Fruit fly (Drosophila melanogaster) whole organism, embryonic: Measurements from ENCODE around the gene tbrd-1.

Source experiments
- C15 ChIP-seq: fragments of 200-800 bp; sonication (Bioruptor generic); IDR thresholded peaks from 3 replicates; pipeline ENCODE4 v1.3.6; 2022; ENCODE audit warnings: missing biosample characterization, missing genetic modification characterization
- CG10979 ChIP-seq: fragments of 200-800 bp; sonication (Bioruptor generic); optimal IDR thresholded peaks from 2 replicates; lab custom pipeline; 2018; ENCODE audit warnings: missing biosample characterization, mild to moderate bottlenecking, missing genetic modification characterization, moderate library complexity
- CG11723 ChIP-seq: fragments of 200-800 bp; sonication (Bioruptor generic); optimal IDR thresholded peaks from 2 replicates; lab custom pipeline; 2017; ENCODE audit warnings: missing biosample characterization, mild to moderate bottlenecking, missing genetic modification characterization
- CG12104 ChIP-seq: fragments of 200-800 bp; sonication (Bioruptor generic); optimal IDR thresholded peaks from 3 replicates; lab custom pipeline; 2016; ENCODE audit warnings: missing biosample characterization, missing genetic modification characterization
- CG12219 ChIP-seq: fragments of 200-800 bp; sonication (Bioruptor generic); optimal IDR thresholded peaks from 3 replicates; lab custom pipeline; 2018; ENCODE audit warnings: missing biosample characterization, mild to moderate bottlenecking, missing genetic modification characterization
- CG12299 ChIP-seq: fragments of 200-800 bp; sonication (Bioruptor generic); optimal IDR thresholded peaks from 2 replicates; lab custom pipeline; 2018; ENCODE audit warnings: missing biosample characterization, mild to moderate bottlenecking, missing genetic modification characterization
- CG1647 ChIP-seq: fragments of 200-800 bp; sonication (Bioruptor generic); optimal IDR thresholded peaks from 3 replicates; lab custom pipeline; 2016; ENCODE audit warnings: missing biosample characterization, missing genetic modification characterization
- CG16779 ChIP-seq: fragments of 200-800 bp; sonication (Bioruptor generic); IDR thresholded peaks from 2 replicates; pipeline ENCODE4 v1.3.6; 2022; ENCODE audit warnings: missing biosample characterization, missing genetic modification characterization
- CG16813 ChIP-seq: fragments of 200-800 bp; sonication (Bioruptor generic); IDR thresholded peaks from 3 replicates; pipeline ENCODE4 v1.3.6; 2022; ENCODE audit warnings: missing biosample characterization, missing genetic modification characterization; ENCODE audit not compliant: partially characterized antibody
- CG17829 ChIP-seq: fragments of 200-800 bp; optimal IDR thresholded peaks from 2 replicates; lab custom pipeline; 2019; ENCODE audit warnings: missing biosample characterization, mild to moderate bottlenecking, missing genetic modification characterization, moderate library complexity
- CG17912 ChIP-seq: fragments of 200-800 bp; sonication (Bioruptor generic); optimal IDR thresholded peaks from 2 replicates; lab custom pipeline; 2018; ENCODE audit warnings: missing biosample characterization, mild to moderate bottlenecking, missing genetic modification characterization
- CG18262 ChIP-seq: fragments of 200-800 bp; optimal IDR thresholded peaks from 3 replicates; lab custom pipeline; 2019; ENCODE audit warnings: missing biosample characterization, mild to moderate bottlenecking, missing genetic modification characterization, moderate library complexity
- CG18764 ChIP-seq: fragments of 200-800 bp; sonication (Bioruptor generic); optimal IDR thresholded peaks from 3 replicates; lab custom pipeline; 2016; ENCODE audit warnings: missing biosample characterization, missing genetic modification characterization
- CG30431 ChIP-seq: fragments of 200-800 bp; sonication (Bioruptor generic); optimal IDR thresholded peaks from 2 replicates; lab custom pipeline; 2017; ENCODE audit warnings: missing biosample characterization, missing genetic modification characterization
- CG3163 ChIP-seq: fragments of 200-800 bp; sonication (Bioruptor generic); optimal IDR thresholded peaks from 3 replicates; lab custom pipeline; 2016; ENCODE audit warnings: missing biosample characterization, missing genetic modification characterization
- CG32532 ChIP-seq: fragments of 200-800 bp; sonication (Bioruptor generic); IDR thresholded peaks from 2 replicates; pipeline ENCODE4 v1.3.6; 2022; ENCODE audit warnings: missing biosample characterization, missing genetic modification characterization
- CG32767 ChIP-seq: fragments of 200-800 bp; sonication (Bioruptor generic); IDR thresholded peaks from 2 replicates; pipeline ENCODE4 v1.3.6; 2022; ENCODE audit warnings: missing biosample characterization, missing genetic modification characterization
- CG4617 ChIP-seq: fragments of 200-800 bp; sonication (Bioruptor generic); optimal IDR thresholded peaks from 3 replicates; lab custom pipeline; 2016; ENCODE audit warnings: missing biosample characterization, missing genetic modification characterization, borderline replicate concordance
- CG5180 ChIP-seq: fragments of 200-800 bp; sonication (Bioruptor generic); optimal IDR thresholded peaks from 3 replicates; lab custom pipeline; 2017; ENCODE audit warnings: missing biosample characterization, missing genetic modification characterization, mild to moderate bottlenecking, moderate library complexity, missing genetic modification reagents
- CG6683 ChIP-seq: fragments of 200-800 bp; sonication (Bioruptor generic); optimal IDR thresholded peaks from 2 replicates; lab custom pipeline; 2017; ENCODE audit warnings: missing biosample characterization, mild to moderate bottlenecking, missing genetic modification characterization, missing genetic modification reagents
- CTCF ChIP-seq: fragments of 200-800 bp; sonication (Bioruptor generic); optimal IDR thresholded peaks from 2 replicates; lab custom pipeline; 2017; ENCODE audit warnings: missing biosample characterization, mild to moderate bottlenecking, missing genetic modification characterization, moderate library complexity
- Deaf1 ChIP-seq: fragments of 200-800 bp; optimal IDR thresholded peaks from 3 replicates; lab custom pipeline; 2019; ENCODE audit warnings: missing biosample characterization, mild to moderate bottlenecking, missing genetic modification characterization, moderate library complexity
- Doc2 ChIP-seq: fragments of 200-800 bp; sonication (Bioruptor generic); IDR thresholded peaks from 2 replicates; pipeline ENCODE4 v1.3.6; 2022; ENCODE audit warnings: missing biosample characterization, missing genetic modification characterization
- HmgZ ChIP-seq: fragments of 200-800 bp; sonication (Bioruptor generic); optimal IDR thresholded peaks from 2 replicates; lab custom pipeline; 2018; ENCODE audit warnings: missing biosample characterization, mild to moderate bottlenecking, missing genetic modification characterization
- Hmx ChIP-seq: fragments of 200-800 bp; sonication (Bioruptor generic); optimal IDR thresholded peaks from 2 replicates; lab custom pipeline; 2016; ENCODE audit warnings: missing biosample characterization, missing genetic modification characterization
- Hr78 ChIP-seq, 2 experiments: fragments of 200-800 bp in 1 of 2; fragments of >200 bp in 1 of 2; sonication (Bioruptor generic) in 1 of 2; optimal IDR thresholded peaks; 2 replicates each; lab custom pipeline; 2017 to 2019; ENCODE audit warnings: missing biosample characterization in 2 of 2, missing genetic modification characterization in 2 of 2, mild to moderate bottlenecking in 1 of 2, moderate library complexity in 1 of 2
- Kr ChIP-seq: fragments of 200-800 bp; sonication (Bioruptor generic); optimal IDR thresholded peaks from 2 replicates; lab custom pipeline; 2017; ENCODE audit warnings: missing biosample characterization, mild to moderate bottlenecking, missing genetic modification characterization
- Lim3 ChIP-seq: fragments of 200-800 bp; sonication (Bioruptor generic); IDR thresholded peaks from 2 replicates; pipeline ENCODE4 v1.3.6; 2022; ENCODE audit warnings: missing biosample characterization, missing genetic modification characterization
- Oaz ChIP-seq: fragments of 200-800 bp; sonication (Bioruptor generic); IDR thresholded peaks from 2 replicates; pipeline ENCODE4 v1.3.6; 2022; ENCODE audit warnings: missing biosample characterization, missing genetic modification characterization
- Scr ChIP-seq: fragments of 200-800 bp; sonication (Bioruptor generic); IDR thresholded peaks from 2 replicates; pipeline ENCODE4 v1.3.6; 2022; ENCODE audit warnings: missing biosample characterization, missing genetic modification characterization; ENCODE audit not compliant: partially characterized antibody
- Stat92E ChIP-seq, 3 experiments: fragments of >200 bp in 2 of 3; fragments of 200-800 bp in 1 of 3; sonication (Bioruptor generic) in 1 of 3; optimal IDR thresholded peaks; 2 replicates each; lab custom pipeline; 2017 to 2019; ENCODE audit warnings: missing biosample characterization in 3 of 3, missing genetic modification characterization in 3 of 3, mild to moderate bottlenecking in 1 of 3, moderate library complexity in 1 of 3
- Tbp ChIP-seq: fragments of >200 bp; optimal IDR thresholded peaks from 2 replicates; lab custom pipeline; 2018; ENCODE audit warnings: missing biosample characterization, missing genetic modification characterization
- az2 ChIP-seq: fragments of 200-800 bp; sonication (Bioruptor generic); optimal IDR thresholded peaks from 3 replicates; lab custom pipeline; 2016; ENCODE audit warnings: missing biosample characterization, missing genetic modification characterization
- chif ChIP-seq, 2 experiments: fragments of 200-800 bp; sonication (Bioruptor generic); optimal IDR thresholded peaks; 3 replicates each; lab custom pipeline; 2016; ENCODE audit warnings: missing biosample characterization in 2 of 2, missing genetic modification characterization in 2 of 2
- corto ChIP-seq: fragments of 200-800 bp; sonication (Bioruptor generic); optimal IDR thresholded peaks from 2 replicates; lab custom pipeline; 2016; ENCODE audit warnings: missing biosample characterization, mild to moderate bottlenecking, missing genetic modification characterization, moderate library complexity
- croc ChIP-seq: fragments of 200-800 bp; sonication (Bioruptor generic); conservative IDR thresholded peaks from 3 replicates; pipeline ENCODE4 v1.3.6; 2022; ENCODE audit warnings: missing biosample characterization, missing genetic modification characterization
- crp ChIP-seq, 2 experiments: fragments of 200-800 bp; sonication (Bioruptor generic); optimal IDR thresholded peaks; 2 replicates in 1 of 2; 3 replicates in 1 of 2; lab custom pipeline; 2017; ENCODE audit warnings: missing biosample characterization in 2 of 2, missing genetic modification characterization in 2 of 2, mild to moderate bottlenecking in 1 of 2, moderate library complexity in 1 of 2
- dan ChIP-seq: fragments of 200-800 bp; sonication (Bioruptor generic); IDR thresholded peaks from 2 replicates; pipeline ENCODE4 v1.3.6; 2022; ENCODE audit warnings: missing biosample characterization, missing genetic modification characterization
- dpn ChIP-seq, 2 experiments: fragments of 200-800 bp; sonication (Bioruptor generic); optimal IDR thresholded peaks; 3 replicates each; lab custom pipeline; 2016; ENCODE audit warnings: missing biosample characterization in 2 of 2, missing genetic modification characterization in 2 of 2
- dysf ChIP-seq: fragments of 200-800 bp; sonication (Bioruptor generic); IDR thresholded peaks from 3 replicates; pipeline ENCODE4 v1.3.6; 2022; ENCODE audit warnings: missing biosample characterization, missing genetic modification characterization
- exex ChIP-seq: fragments of 200-800 bp; sonication (Bioruptor generic); optimal IDR thresholded peaks from 4 replicates; lab custom pipeline; 2018; ENCODE audit warnings: missing biosample characterization, mild to moderate bottlenecking, missing genetic modification characterization, moderate library complexity
- gfzf ChIP-seq: fragments of 200-800 bp; sonication (Bioruptor generic); optimal IDR thresholded peaks from 2 replicates; lab custom pipeline; 2016; ENCODE audit warnings: missing biosample characterization, mild to moderate bottlenecking, missing genetic modification characterization, moderate library complexity
- jigr1 ChIP-seq: fragments of 200-800 bp; sonication (Bioruptor generic); IDR thresholded peaks from 3 replicates; pipeline ENCODE4 v1.3.6; 2022; ENCODE audit warnings: missing biosample characterization, missing genetic modification characterization
- maf-S ChIP-seq: fragments of 200-800 bp; sonication (Bioruptor generic); optimal IDR thresholded peaks from 2 replicates; lab custom pipeline; 2016; ENCODE audit warnings: missing biosample characterization, missing genetic modification characterization
- pnt ChIP-seq: fragments of 200-800 bp; sonication (Bioruptor generic); optimal IDR thresholded peaks from 3 replicates; lab custom pipeline; 2016; ENCODE audit warnings: missing biosample characterization, missing genetic modification characterization
- salm ChIP-seq: fragments of 200-800 bp; sonication (Bioruptor generic); optimal IDR thresholded peaks from 2 replicates; lab custom pipeline; 2018; ENCODE audit warnings: missing biosample characterization, mild to moderate bottlenecking, missing genetic modification characterization
- slbo ChIP-seq: fragments of 200-800 bp; sonication (Bioruptor generic); IDR thresholded peaks from 2 replicates; pipeline ENCODE4 v1.3.6; 2022; ENCODE audit warnings: missing biosample characterization, missing genetic modification characterization
- unpg ChIP-seq: fragments of 200-800 bp; sonication (Bioruptor generic); optimal IDR thresholded peaks from 3 replicates; lab custom pipeline; 2018; ENCODE audit warnings: missing biosample characterization, mild to moderate bottlenecking, missing genetic modification characterization, moderate library complexity
- wdn ChIP-seq: fragments of 200-800 bp; sonication (Bioruptor generic); IDR thresholded peaks from 2 replicates; pipeline ENCODE4 v1.3.6; 2022; ENCODE audit warnings: missing biosample characterization, missing genetic modification characterization

tbrd-1 gene

DNA sequence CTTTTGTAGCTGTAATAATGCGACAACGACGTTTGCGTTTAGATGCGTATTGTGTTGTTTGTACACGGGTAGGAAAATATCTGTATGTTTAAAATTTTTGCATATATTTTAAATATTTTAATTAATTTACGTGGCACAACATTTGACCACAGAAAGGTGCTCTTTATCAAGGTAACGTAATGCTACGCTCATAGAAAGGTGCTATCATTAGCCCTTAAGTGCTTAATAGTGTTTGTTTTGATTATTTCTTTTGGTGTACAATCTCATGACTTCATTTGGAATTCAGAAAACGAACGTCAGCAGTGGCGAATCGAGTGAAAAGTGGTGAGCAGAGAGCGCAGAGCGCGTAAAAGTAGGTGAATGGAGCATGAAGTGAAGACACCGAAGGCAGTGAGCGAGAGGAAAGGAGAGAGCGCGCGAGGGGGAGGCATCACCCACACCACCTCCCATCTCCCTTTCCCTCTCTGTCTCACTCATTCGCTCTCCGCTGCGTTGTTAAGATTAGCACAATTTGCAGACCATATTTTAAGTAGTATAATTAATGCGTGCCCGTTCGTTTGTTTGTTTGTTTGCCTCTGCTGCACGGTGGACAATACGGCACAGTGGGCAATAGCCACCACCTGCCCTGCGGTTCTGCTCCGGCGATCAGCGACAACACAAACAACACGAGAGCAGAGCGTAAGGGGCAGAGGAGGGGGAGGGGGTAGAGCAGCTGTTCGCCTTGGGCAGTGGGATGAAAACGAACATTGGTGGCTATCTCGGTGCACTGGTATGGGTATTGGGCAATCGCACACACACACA is 28.5 kb upstream of the tbrd-1 start (continued):
- no peak for TF ChIP-seq dan (GFP tag; lab: Robert Waterston, UW)
- TF ChIP-seq jigr1 = no peak
- no peak for TF ChIP-seq CG16813 (GFP tag; lab: Robert Waterston, UW)
- no peak for TF ChIP-seq CG18764 (GFP tag; lab: Kevin White, UChicago)
- peak in 1 of 2 experiments; percentile 79 for TF ChIP-seq crp (GFP tag; optimal IDR thresholded peaks at IDR 0.05; lab: Kevin White, UChicago)
- no peak for TF ChIP-seq Lim3 (GFP tag; lab: Robert Waterston, UW)
- TF ChIP-seq gfzf (GFP tag; lab: Kevin White, UChicago) = no peak
- TF ChIP-seq CTCF (GFP tag; lab: Kevin White, UChicago) = no peak
- no peak for TF ChIP-seq CG12219 (GFP tag; lab: Kevin White, UChicago)
- no peak for TF ChIP-seq Stat92E (GFP tag; optimal IDR thresholded peaks at IDR 0.05; lab: Kevin White, UChicago)
- no peak for TF ChIP-seq CG6683 (GFP tag; lab: Kevin White, UChicago)
- no peak for TF ChIP-seq Tbp (GFP tag; lab: Kevin White, UChicago)
- TF ChIP-seq HmgZ (tag; lab: Kevin White, UChicago) = peak; percentile 53
- TF ChIP-seq CG1647 (GFP tag; lab: Kevin White, UChicago) = no peak
- TF ChIP-seq maf-S (GFP tag; lab: Kevin White, UChicago) = no peak
- TF ChIP-seq Kr (GFP tag; lab: Kevin White, UChicago) = peak; percentile 56
- peak; percentile 5 for TF ChIP-seq CG12104 (GFP tag; lab: Kevin White, UChicago)
- TF ChIP-seq CG3163 (GFP tag; lab: Kevin White, UChicago) = no peak
- peak; percentile 27 for TF ChIP-seq CG10979 (tag; lab: Kevin White, UChicago)
- TF ChIP-seq Doc2 (GFP tag; lab: Robert Waterston, UW) = no peak
- peak in 1 of 2 experiments; percentile 26 for TF ChIP-seq dpn (GFP tag; optimal IDR thresholded peaks at IDR 0.05; lab: Kevin White, UChicago)
- peak; percentile 38; the same call in 1 of the 2 replicates for TF ChIP-seq Oaz (GFP tag; lab: Robert Waterston, UW)
- TF ChIP-seq CG11723 (GFP tag; lab: Kevin White, UChicago) = no peak
- TF ChIP-seq CG17912 = no peak
- TF ChIP-seq CG18262 (tag; lab: Kevin White, UChicago) = peak; percentile 26
- no peak for TF ChIP-seq CG12299 (tag; lab: Kevin White, UChicago)
- TF ChIP-seq CG4617 = no peak
- TF ChIP-seq CG5180 (GFP tag; lab: Kevin White, UChicago) = peak; percentile 18
- TF ChIP-seq corto (GFP tag; lab: Kevin White, UChicago) = no peak
- no peak for TF ChIP-seq chif (GFP tag; optimal IDR thresholded peaks at IDR 0.05; lab: Kevin White, UChicago)
- no peak for TF ChIP-seq salm (tag; lab: Kevin White, UChicago)
- TF ChIP-seq CG32767 = peak; percentile 23; the same call in 1 of the 2 replicates
- TF ChIP-seq Hmx = no peak
- no peak for TF ChIP-seq pnt
- no peak for TF ChIP-seq CG16779 (GFP tag; lab: Robert Waterston, UW)
- no peak for TF ChIP-seq croc
- peak in 1 of 2 experiments; percentile 6 for TF ChIP-seq Hr78 (GFP tag; optimal IDR thresholded peaks at IDR 0.05; lab: Kevin White, UChicago)
- TF ChIP-seq CG17829 = no peak
- TF ChIP-seq wdn (GFP tag; lab: Robert Waterston, UW) = 0 out of 2 replicates have a peak, but pooled peaks have one; percentile 6
- TF ChIP-seq dysf (GFP tag; lab: Robert Waterston, UW) = peak; percentile 40
- TF ChIP-seq CG30431 (GFP tag; lab: Kevin White, UChicago) = no peak
- no peak for TF ChIP-seq C15 (GFP tag; lab: Robert Waterston, UW)
- TF ChIP-seq az2 = peak; percentile 48
- peak; percentile 41 for TF ChIP-seq Scr (GFP tag; lab: Robert Waterston, UW)
- peak; percentile 40 for TF ChIP-seq slbo (GFP tag; lab: Robert Waterston, UW)
- no peak for TF ChIP-seq exex (tag; lab: Kevin White, UChicago)
- TF ChIP-seq CG32532 (GFP tag; lab: Robert Waterston, UW) = peak; percentile 61; the same call in 1 of the 2 replicates
- TF ChIP-seq Deaf1 (tag; lab: Kevin White, UChicago) = no peak
- peak; percentile 73 for TF ChIP-seq unpg (GFP tag; lab: Kevin White, UChicago)
